Fruit fly (Drosophila melanogaster): ENCODE results near the gene Cp15.
A peak's percentile ranks its signal among the peaks of the same experiment; 100 is the strongest.

dm6 chr3L:8699612-8700011 lies 28.7 kb upstream of the Cp15 start:
- TF ChIP-seq Crg-1 (GFP tag; optimal IDR thresholded peaks at IDR 0.05) (no peak), CG7045 (GFP tag; optimal IDR thresholded peaks at IDR 0.05) (no peak), CG5204 (GFP tag; optimal IDR thresholded peaks at IDR 0.05) (peak; percentile 21), cic (GFP tag; optimal IDR thresholded peaks at IDR 0.05) (no peak), tj (GFP tag; optimal IDR thresholded peaks at IDR 0.05) (no peak), CG14711 (tag; optimal IDR thresholded peaks at IDR 0.05) (peak; percentile 18), ovo (GFP tag; optimal IDR thresholded peaks at IDR 0.05) (no peak)
